Worm (Caenorhabditis elegans) whole organism, L2 larva: Measurements from ENCODE around the gene F41G4.13.
"Not testable (repeated sequence)": the region's sequence is repeated elsewhere in the genome, so short reads cannot be mapped to it uniquely, and the experiment has no call there.

ENCODE experiments used
- C34F6.9 ChIP-seq: fragments of 150-350 bp; optimal IDR thresholded peaks from 2 replicates; lab custom pipeline; 2014; ENCODE audit warnings: missing biosample characterization, missing genetic modification characterization
- F13H6.1 ChIP-seq: sonication (generic microtip); optimal IDR thresholded peaks from 2 replicates; lab custom pipeline; 2016; ENCODE audit warnings: missing genetic modification characterization, missing compliant biosample characterization
- Y55F3AM.14 ChIP-seq: fragments of 200-800 bp; sonication (Bioruptor generic); optimal IDR thresholded peaks from 2 replicates; lab custom pipeline; 2018; ENCODE audit warnings: mild to moderate bottlenecking, missing genetic modification characterization, missing compliant biosample characterization
- ZK546.5 ChIP-seq: sonication (generic microtip); optimal IDR thresholded peaks from 2 replicates; lab custom pipeline; 2017; ENCODE audit warnings: missing biosample characterization, missing genetic modification characterization
- alr-1 ChIP-seq: fragments of 150-350 bp; optimal IDR thresholded peaks from 2 replicates; lab custom pipeline; 2014; ENCODE audit warnings: missing biosample characterization, missing genetic modification characterization
- ama-1 ChIP-seq: fragments of 150-350 bp; optimal IDR thresholded peaks from 2 replicates; lab custom pipeline; 2018; ENCODE audit warnings: inconsistent platforms
- blmp-1 ChIP-seq: sonication (generic microtip); optimal IDR thresholded peaks from 2 replicates; lab custom pipeline; 2017; ENCODE audit warnings: missing genetic modification characterization, mild to moderate bottlenecking, missing compliant biosample characterization, antibody characterized with exemption, moderate library complexity; ENCODE audit not compliant: insufficient read depth
- ceh-16 ChIP-seq: fragments of 150-350 bp; optimal IDR thresholded peaks from 2 replicates; lab custom pipeline; 2014; ENCODE audit warnings: missing biosample characterization, missing genetic modification characterization
- ceh-82 ChIP-seq: fragments of 150-350 bp; optimal IDR thresholded peaks from 2 replicates; lab custom pipeline; 2014; ENCODE audit warnings: missing biosample characterization, missing genetic modification characterization
- crh-2 ChIP-seq: sonication (generic microtip); optimal IDR thresholded peaks from 2 replicates; lab custom pipeline; 2017; ENCODE audit warnings: missing biosample characterization, missing genetic modification characterization
- dmd-4 ChIP-seq: sonication (generic microtip); optimal IDR thresholded peaks from 2 replicates; lab custom pipeline; 2017; ENCODE audit warnings: missing biosample characterization, missing genetic modification characterization
- egl-27 ChIP-seq: sonication (generic microtip); optimal IDR thresholded peaks from 3 replicates; lab custom pipeline; 2017; ENCODE audit warnings: missing biosample characterization, missing genetic modification reagents, missing genetic modification characterization
- elt-1 ChIP-seq: fragments of 150-350 bp; optimal IDR thresholded peaks from 2 replicates; lab custom pipeline; 2014; ENCODE audit warnings: missing biosample characterization, missing genetic modification characterization
- fos-1 ChIP-seq: fragments of 150-350 bp; optimal IDR thresholded peaks from 2 replicates; lab custom pipeline; 2014; ENCODE audit warnings: missing biosample characterization, missing genetic modification characterization
- gmeb-1 ChIP-seq: fragments of 150-350 bp; optimal IDR thresholded peaks from 2 replicates; lab custom pipeline; 2014; ENCODE audit warnings: missing biosample characterization, missing genetic modification characterization
- lin-11 ChIP-seq: fragments of 150-350 bp; sonication (generic microtip); optimal IDR thresholded peaks from 2 replicates; lab custom pipeline; 2014; ENCODE audit warnings: missing biosample characterization, missing genetic modification characterization, inconsistent platforms, mixed read lengths
- lin-13 ChIP-seq: fragments of 150-350 bp; optimal IDR thresholded peaks from 2 replicates; lab custom pipeline; 2014; ENCODE audit warnings: missing biosample characterization, missing genetic modification reagents, missing genetic modification characterization
- lsy-2 ChIP-seq, 2 experiments: fragments of 150-350 bp in 1 of 2; sonication (generic microtip) in 1 of 2; optimal IDR thresholded peaks; 2 replicates each; lab custom pipeline; 2014 to 2017; ENCODE audit warnings: missing biosample characterization in 2 of 2, missing genetic modification characterization in 2 of 2
- mdl-1 ChIP-seq, 2 experiments: fragments of 150-350 bp in 1 of 2; sonication (generic microtip) in 1 of 2; optimal IDR thresholded peaks; 2 replicates each; lab custom pipeline; 2017; ENCODE audit warnings: missing biosample characterization in 2 of 2, missing genetic modification characterization in 2 of 2
- nhr-10 ChIP-seq: sonication (generic microtip); optimal IDR thresholded peaks from 2 replicates; lab custom pipeline; 2017; ENCODE audit warnings: missing biosample characterization, missing genetic modification characterization
- nhr-12 ChIP-seq: fragments of 150-350 bp; optimal IDR thresholded peaks from 2 replicates; lab custom pipeline; 2014; ENCODE audit warnings: missing biosample characterization, missing genetic modification characterization
- nhr-129 ChIP-seq: fragments of 150-350 bp; optimal IDR thresholded peaks from 2 replicates; lab custom pipeline; 2014; ENCODE audit warnings: missing biosample characterization, missing genetic modification characterization
- nhr-21 ChIP-seq: fragments of 150-350 bp; optimal IDR thresholded peaks from 2 replicates; lab custom pipeline; 2014; ENCODE audit warnings: missing biosample characterization, missing genetic modification characterization
- nhr-23 ChIP-seq: fragments of 150-350 bp; optimal IDR thresholded peaks from 2 replicates; lab custom pipeline; 2014; ENCODE audit warnings: missing biosample characterization, missing genetic modification reagents, missing genetic modification characterization
- nhr-6 ChIP-seq: fragments of 150-350 bp; optimal IDR thresholded peaks from 2 replicates; lab custom pipeline; 2014; ENCODE audit warnings: missing biosample characterization, missing genetic modification characterization
- peb-1 ChIP-seq: fragments of 150-350 bp; optimal IDR thresholded peaks from 2 replicates; lab custom pipeline; 2014; ENCODE audit warnings: missing biosample characterization, missing genetic modification characterization
- sem-4 ChIP-seq: fragments of 150-350 bp; optimal IDR thresholded peaks from 2 replicates; lab custom pipeline; 2014; ENCODE audit warnings: missing biosample characterization, missing genetic modification reagents, missing genetic modification characterization
- skn-1 ChIP-seq: sonication (generic microtip); optimal IDR thresholded peaks from 2 replicates; lab custom pipeline; 2017; ENCODE audit warnings: missing biosample characterization, missing genetic modification characterization
- sma-3 ChIP-seq: sonication (generic microtip); optimal IDR thresholded peaks from 2 replicates; lab custom pipeline; 2016; ENCODE audit warnings: missing genetic modification reagents, missing genetic modification characterization, missing compliant biosample characterization
- sma-9 ChIP-seq, 2 experiments: fragments of 150-350 bp in 1 of 2; sonication (generic microtip) in 1 of 2; optimal IDR thresholded peaks; 2 replicates each; lab custom pipeline; 2014 to 2016; ENCODE audit warnings: missing genetic modification characterization in 2 of 2, mild to moderate bottlenecking in 1 of 2, missing biosample characterization in 1 of 2, missing compliant biosample characterization in 1 of 2, missing genetic modification reagents in 1 of 2, moderate library complexity in 1 of 2
- snpc-4 ChIP-seq: fragments of 150-350 bp; optimal IDR thresholded peaks from 2 replicates; lab custom pipeline; 2014; ENCODE audit warnings: missing biosample characterization, missing genetic modification characterization
- unc-39 ChIP-seq: fragments of 150-350 bp; optimal IDR thresholded peaks from 2 replicates; lab custom pipeline; 2014; ENCODE audit warnings: missing biosample characterization, missing genetic modification characterization
- unc-55 ChIP-seq: fragments of 150-350 bp; sonication (generic microtip); optimal IDR thresholded peaks from 3 replicates; lab custom pipeline; 2014; ENCODE audit warnings: missing biosample characterization, missing genetic modification reagents, missing genetic modification characterization
- unc-62 ChIP-seq: fragments of 150-350 bp; optimal IDR thresholded peaks from 2 replicates; lab custom pipeline; 2014; ENCODE audit warnings: missing biosample characterization, missing genetic modification reagents, missing genetic modification characterization
- zag-1 ChIP-seq: fragments of 150-350 bp; optimal IDR thresholded peaks from 2 replicates; lab custom pipeline; 2014; ENCODE audit warnings: missing biosample characterization, missing genetic modification characterization
- ztf-1 ChIP-seq: fragments of 200-800 bp; sonication (Bioruptor generic); conservative IDR thresholded peaks from 2 replicates; pipeline ENCODE4 v1.3.6; 2022; ENCODE audit warnings: missing genetic modification characterization, missing compliant biosample characterization
- ztf-11 ChIP-seq: sonication (generic microtip); optimal IDR thresholded peaks from 2 replicates; lab custom pipeline; 2017; ENCODE audit warnings: missing biosample characterization, missing genetic modification characterization
- ztf-4 ChIP-seq: fragments of 150-350 bp; optimal IDR thresholded peaks from 2 replicates; lab custom pipeline; 2014; ENCODE audit warnings: missing biosample characterization, missing genetic modification characterization

Gene F41G4.13

ce11 chrX:16834691-16835090 is at the start of gene F41G4.13:
F41G4.13 (minus strand) TSS chrX:16834791.
- not testable (repeated sequence) for TF ChIP-seq C34F6.9, unc-55, sem-4

ce11 chrX:16884075-16884474 is 49.5 kb upstream of the F41G4.13 start:
- TF ChIP-seq crh-2 (no peak), unc-62 (no peak), unc-55 (no peak), elt-1 (tag; lab: Kevin White, UChicago) (no peak), sma-3 (no peak), nhr-129 (no peak), ceh-16 (tag; lab: Kevin White, UChicago) (no peak)

ce11 chrX:16883426-16883825 is 48.8 kb upstream of the F41G4.13 start, which contains the start of gene Y13C8A.1:
Y13C8A.1 (plus strand) TSS chrX:16883726.
- not testable (repeated sequence) for TF ChIP-seq ztf-4; nhr-10; blmp-1 (tag; lab: Kevin White, UChicago)

- TF ChIP-seq peb-1 (tag; lab: Kevin White, UChicago) (no peak), nhr-12 (no peak), sma-9 (GFP tag; optimal IDR thresholded peaks at IDR 0.05; lab: Kevin White, UChicago) (no peak), sma-9 (tag; optimal IDR thresholded peaks at IDR 0.05; lab: Kevin White, UChicago) (no peak), nhr-23 (tag; lab: Kevin White, UChicago) (no peak), blmp-1 (tag; lab: Kevin White, UChicago) (no peak), lin-13 (GFP tag; lab: Kevin White, UChicago) (no peak), C34F6.9 (no peak), unc-39 (tag; lab: Kevin White, UChicago) (no peak), unc-62 (no peak), nhr-129 (no peak), alr-1 (tag; lab: Kevin White, UChicago) (no peak), sem-4 (no peak), Y55F3AM.14 (GFP tag; lab: Kevin White, UChicago) (no peak), skn-1 (tag; lab: Kevin White, UChicago) (no peak), dmd-4 (tag; lab: Kevin White, UChicago) (no peak)
Measured at ce11 chrX:16880426-16880825, 45.8 kb upstream of the F41G4.13 start, which contains the start of gene acs-9. acs-9 (minus strand) TSS chrX:16880526.

- TF ChIP-seq ZK546.5 (tag; lab: Kevin White, UChicago) (no peak), ztf-11 (tag; lab: Kevin White, UChicago) (no peak), crh-2 (peak; percentile 54), gmeb-1 (tag; lab: Kevin White, UChicago) (peak; percentile 63), unc-55 (peak; percentile 69), unc-62 (no peak), blmp-1 (tag; lab: Kevin White, UChicago) (peak; percentile 12), fos-1 (peak; percentile 74), ceh-82 (no peak), sma-9 (GFP tag; optimal IDR thresholded peaks at IDR 0.05; lab: Kevin White, UChicago) (peak; percentile 81), sma-9 (tag; optimal IDR thresholded peaks at IDR 0.05; lab: Kevin White, UChicago) (no peak), egl-27 (tag; lab: Kevin White, UChicago) (peak; percentile 3), ztf-4 (peak; percentile 9), F13H6.1 (tag; lab: Kevin White, UChicago) (peak; percentile 83), C34F6.9 (peak; percentile 72), nhr-129 (peak; percentile 90), sma-3 (peak; percentile 56), nhr-6 (tag; lab: Kevin White, UChicago) (peak; percentile 4), skn-1 (tag; lab: Kevin White, UChicago) (no peak), ztf-1 (no peak), mdl-1 (tag; optimal IDR thresholded peaks at IDR 0.05; lab: Kevin White, UChicago) (peak in 1 of 2 experiments; percentile 7), snpc-4 (peak; percentile 64), lsy-2 (tag; optimal IDR thresholded peaks at IDR 0.05; lab: Kevin White, UChicago) (peak; percentile 17 to 78), nhr-21 (tag; lab: Kevin White, UChicago) (peak; percentile 55), ama-1 (no peak), lin-11 (tag; lab: Kevin White, UChicago) (peak; percentile 51), zag-1 (tag; lab: Kevin White, UChicago) (no peak)
Measured at ce11 chrX:16872446-16872962, 37.9 kb upstream of the F41G4.13 start, which contains the start of gene T20F7.1. T20F7.1 (plus strand) TSS chrX:16872912.
